Worm (Caenorhabditis elegans) whole organism, late embryonic: ENCODE results near the gene cyn-11.

Source experiments
- ceh-2 ChIP-seq: sonication (generic microtip); optimal IDR thresholded peaks from 2 replicates; lab custom pipeline; 2016; ENCODE audit warnings: missing genotype, missing genetic modification characterization, missing compliant biosample characterization
- ceh-30 ChIP-seq: fragments of 150-350 bp; optimal IDR thresholded peaks from 2 replicates; lab custom pipeline; 2014; ENCODE audit warnings: missing biosample characterization, missing genetic modification characterization
- ceh-34 ChIP-seq: sonication (generic microtip); optimal IDR thresholded peaks from 2 replicates; lab custom pipeline; 2016; ENCODE audit warnings: mild to moderate bottlenecking, missing genetic modification characterization, missing compliant biosample characterization
- ceh-45 ChIP-seq: fragments of 200-800 bp; sonication (Bioruptor generic); IDR thresholded peaks from 2 replicates; pipeline ENCODE4 v1.3.6; 2022; ENCODE audit warnings: missing genetic modification reagents, missing genetic modification characterization, missing compliant biosample characterization
- ceh-48 ChIP-seq: sonication (generic microtip); optimal IDR thresholded peaks from 2 replicates; lab custom pipeline; 2016; ENCODE audit warnings: missing genetic modification characterization, inconsistent platforms, missing compliant biosample characterization
- che-1 ChIP-seq: sonication (generic microtip); optimal IDR thresholded peaks from 2 replicates; lab custom pipeline; 2016; ENCODE audit warnings: mild to moderate bottlenecking, missing genetic modification characterization, missing compliant biosample characterization
- eyg-1 ChIP-seq: sonication (generic microtip); optimal IDR thresholded peaks from 2 replicates; lab custom pipeline; 2016; ENCODE audit warnings: missing genotype, missing genetic modification characterization, missing compliant biosample characterization
- hlh-6 ChIP-seq: sonication (generic microtip); optimal IDR thresholded peaks from 2 replicates; lab custom pipeline; 2016; ENCODE audit warnings: missing genotype, missing genetic modification characterization, missing compliant biosample characterization
- nfya-1 ChIP-seq: sonication (generic microtip); optimal IDR thresholded peaks from 2 replicates; lab custom pipeline; 2017; ENCODE audit warnings: missing genetic modification characterization, mild to moderate bottlenecking, missing compliant biosample characterization, antibody characterized with exemption, moderate library complexity
- pqm-1 ChIP-seq: sonication (generic microtip); optimal IDR thresholded peaks from 2 replicates; lab custom pipeline; 2016; ENCODE audit warnings: missing genetic modification characterization, missing compliant biosample characterization
- rnt-1 ChIP-seq: sonication (generic microtip); optimal IDR thresholded peaks from 2 replicates; lab custom pipeline; 2016; ENCODE audit warnings: missing genetic modification characterization, missing compliant biosample characterization
- tbx-2 ChIP-seq: sonication (generic microtip); optimal IDR thresholded peaks from 2 replicates; lab custom pipeline; 2016; ENCODE audit warnings: missing genetic modification characterization, missing compliant biosample characterization
- unc-3 ChIP-seq, 2 experiments: fragments of 200-800 bp in 1 of 2; sonication (Bioruptor generic) in 1 of 2; sonication (generic microtip) in 1 of 2; conservative IDR thresholded peaks in 1 of 2; optimal IDR thresholded peaks in 1 of 2; 2 replicates each; pipeline versions ENCODE4 v1.3.6 to Lab custom; 2016 to 2022; ENCODE audit warnings: missing compliant biosample characterization in 2 of 2, missing genetic modification characterization in 2 of 2, missing genetic modification reagents in 1 of 2
- unc-55 ChIP-seq: sonication (generic microtip); optimal IDR thresholded peaks from 2 replicates; lab custom pipeline; 2017; ENCODE audit warnings: missing biosample characterization, missing genetic modification reagents, missing genetic modification characterization

- TF ChIP-seq ceh-30 (tag; lab: Kevin White, UChicago): no peak
- TF ChIP-seq unc-55 (GFP tag; lab: Kevin White, UChicago): no peak
- no peak for TF ChIP-seq pqm-1
- TF ChIP-seq tbx-2 (tag; lab: Kevin White, UChicago): no peak
- TF ChIP-seq hlh-6 (tag; lab: Kevin White, UChicago): no peak
- TF ChIP-seq che-1 (tag; lab: Kevin White, UChicago): no peak
- TF ChIP-seq ceh-45 (GFP tag; lab: Robert Waterston, UW): no peak
- no peak for TF ChIP-seq nfya-1 (tag; lab: Kevin White, UChicago)
- TF ChIP-seq ceh-48: no peak
- no peak for TF ChIP-seq unc-3 (GFP tag; conservative IDR thresholded peaks at IDR 0.05; lab: Robert Waterston, UW)
- TF ChIP-seq unc-3 (tag; optimal IDR thresholded peaks at IDR 0.05; lab: Kevin White, UChicago): no peak
- no peak for TF ChIP-seq ceh-2
- TF ChIP-seq ceh-34: no peak
- TF ChIP-seq eyg-1 (tag; lab: Kevin White, UChicago): no peak
- no peak for TF ChIP-seq rnt-1 (tag; lab: Kevin White, UChicago)
Measured at ce11 chrII:8701619-8702350, 14.3 kb downstream of the cyn-11 start, which contains the start of gene sphk-1.
